Worm (Caenorhabditis elegans) whole organism, L4/young adult: Measurements from ENCODE around the gene hlh-13.

Experiments used
- W03F9.2 ChIP-seq: fragments of 150-350 bp; optimal IDR thresholded peaks from 2 replicates; lab custom pipeline; 2014; ENCODE audit warnings: missing biosample characterization, missing genetic modification characterization
- dao-5 ChIP-seq: sonication (generic microtip); optimal IDR thresholded peaks from 2 replicates; lab custom pipeline; 2016; ENCODE audit warnings: missing genotype, missing genetic modification characterization, moderate library complexity, missing compliant biosample characterization
- him-1 ChIP-seq: sonication (generic microtip); optimal IDR thresholded peaks from 2 replicates; lab custom pipeline; 2016; ENCODE audit warnings: missing genotype, missing genetic modification reagents, missing genetic modification characterization, missing compliant biosample characterization

DNA sequence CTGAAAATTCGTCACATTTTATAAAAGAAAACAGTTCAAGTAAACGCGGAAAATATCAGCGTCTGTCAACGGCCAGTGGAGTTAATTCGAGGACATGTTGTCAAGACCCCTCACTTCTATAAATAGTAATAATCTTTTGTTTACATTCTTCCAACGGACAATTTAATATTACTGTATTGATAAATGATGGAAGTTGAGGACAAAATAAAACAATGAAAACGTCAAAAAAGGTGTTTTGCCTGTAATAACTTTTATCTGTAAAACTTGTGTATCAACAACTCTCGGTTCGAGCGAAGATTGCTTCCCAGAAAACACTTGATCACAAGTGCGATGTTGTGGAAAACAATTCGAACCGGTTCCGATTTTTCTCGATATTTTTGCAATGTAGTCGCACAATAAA, 632 bp upstream of the hlh-13 start:
- TF ChIP-seq dao-5 (no peak), him-1 (tag; lab: Kevin White, UChicago) (no peak), W03F9.2 (tag; lab: Kevin White, UChicago) (no peak)
